Worm (Caenorhabditis elegans): ENCODE results near the gene ssu-2.

- TF ChIP-seq flh-1 (GFP tag; optimal IDR thresholded peaks at IDR 0.05) = no peak
- no peak for TF ChIP-seq zip-8 (tag; optimal IDR thresholded peaks at IDR 0.05)
- no peak for TF ChIP-seq pha-4 (tag; optimal IDR thresholded peaks at IDR 0.05)
Measured at ce11 chrIV:14384194-14384593, 23.1 kb downstream of the ssu-2 start.
